Fruit fly (Drosophila melanogaster) whole organism, wandering third instar larva: ENCODE measurements around the gene Lnk.

Experiments used
- Abd-B ChIP-seq: fragments of >200 bp; optimal IDR thresholded peaks from 2 replicates; lab custom pipeline; 2017; ENCODE audit warnings: missing biosample characterization, missing genetic modification characterization
- CG32264 ChIP-seq: fragments of 200-800 bp; sonication (Bioruptor generic); optimal IDR thresholded peaks from 2 replicates; lab custom pipeline; 2016; ENCODE audit warnings: missing biosample characterization, missing genetic modification characterization
- CG9705 ChIP-seq: fragments of 200-800 bp; sonication (Bioruptor generic); optimal IDR thresholded peaks from 2 replicates; lab custom pipeline; 2018; ENCODE audit warnings: missing biosample characterization, mild to moderate bottlenecking, missing genetic modification characterization
- Dfd ChIP-seq: fragments of >200 bp; optimal IDR thresholded peaks from 2 replicates; lab custom pipeline; 2017; ENCODE audit warnings: missing biosample characterization, missing genetic modification characterization
- Dif ChIP-seq: fragments of 200-275, 200-300 bp; sonication (Bioruptor generic); optimal IDR thresholded peaks from 2 replicates; lab custom pipeline; 2018; ENCODE audit warnings: missing biosample characterization, missing genetic modification characterization; ENCODE audit not compliant: partially characterized antibody
- GATAd ChIP-seq: sonication (Bioruptor generic); optimal IDR thresholded peaks from 2 replicates; lab custom pipeline; 2016; ENCODE audit warnings: missing biosample characterization, missing genetic modification characterization
- HLH106 ChIP-seq: fragments of 200-800 bp; optimal IDR thresholded peaks from 3 replicates; lab custom pipeline; 2019; ENCODE audit warnings: missing biosample characterization, mild to moderate bottlenecking, missing genetic modification characterization, moderate library complexity
- Hnf4 ChIP-seq: fragments of 200-800 bp; sonication (Bioruptor generic); optimal IDR thresholded peaks from 2 replicates; lab custom pipeline; 2016; ENCODE audit warnings: missing biosample characterization, mild to moderate bottlenecking, missing genetic modification characterization
- Hr78 ChIP-seq: fragments of >200 bp; optimal IDR thresholded peaks from 2 replicates; lab custom pipeline; 2017; ENCODE audit warnings: missing biosample characterization, missing genetic modification characterization
- Hr83 ChIP-seq: fragments of 200-300 bp; sonication (Bioruptor generic); optimal IDR thresholded peaks from 2 replicates; lab custom pipeline; 2016; ENCODE audit warnings: missing biosample characterization, mild to moderate bottlenecking, missing genetic modification characterization, moderate library complexity; ENCODE audit not compliant: poor library complexity, severe bottlenecking
- Jra ChIP-seq: sonication (Bioruptor generic); optimal IDR thresholded peaks from 2 replicates; lab custom pipeline; 2016; ENCODE audit warnings: missing biosample characterization, missing genetic modification characterization
- Mio ChIP-seq: sonication (Bioruptor generic); optimal IDR thresholded peaks from 2 replicates; lab custom pipeline; 2016; ENCODE audit warnings: missing biosample characterization, missing genetic modification characterization
- N ChIP-seq: fragments of >200 bp; optimal IDR thresholded peaks from 2 replicates; lab custom pipeline; 2018; ENCODE audit warnings: missing biosample characterization, missing external identifiers, missing genetic modification characterization
- OdsH ChIP-seq: fragments of 200-800 bp; sonication (Bioruptor generic); optimal IDR thresholded peaks from 2 replicates; lab custom pipeline; 2016; ENCODE audit warnings: missing biosample characterization, mild to moderate bottlenecking, missing genetic modification characterization
- Rel ChIP-seq, 2 experiments: fragments of 200-800 bp; sonication (Bioruptor generic) in 1 of 2; optimal IDR thresholded peaks; 2 replicates in 1 of 2; 3 replicates in 1 of 2; lab custom pipeline; 2016 to 2019; ENCODE audit warnings: mild to moderate bottlenecking in 2 of 2, missing biosample characterization in 2 of 2, missing genetic modification characterization in 2 of 2, moderate library complexity in 1 of 2
- Sp1 ChIP-seq: fragments of 200-800 bp; sonication (Bioruptor generic); optimal IDR thresholded peaks from 3 replicates; lab custom pipeline; 2019; ENCODE audit warnings: missing biosample characterization, mild to moderate bottlenecking, missing genetic modification characterization, moderate library complexity
- Vsx2 ChIP-seq: fragments of 200-300, 225-300 bp; sonication (Bioruptor generic); optimal IDR thresholded peaks from 2 replicates; lab custom pipeline; 2018; ENCODE audit warnings: missing biosample characterization, missing genetic modification characterization; ENCODE audit not compliant: partially characterized antibody
- br ChIP-seq: fragments of 200-800 bp; sonication (Bioruptor generic); optimal IDR thresholded peaks from 2 replicates; lab custom pipeline; 2016; ENCODE audit warnings: missing biosample characterization, missing genetic modification characterization
- brk ChIP-seq: fragments of 200-800 bp; sonication (Bioruptor generic); optimal IDR thresholded peaks from 2 replicates; lab custom pipeline; 2016; ENCODE audit warnings: missing biosample characterization, mild to moderate bottlenecking, missing genetic modification characterization
- dl ChIP-seq, 2 experiments: fragments of 175-275, 200-275 bp in 1 of 2; fragments of 200-275 bp in 1 of 2; sonication (Bioruptor generic); optimal IDR thresholded peaks; lab custom pipeline; 2018; ENCODE audit warnings: mild to moderate bottlenecking in 2 of 2, missing biosample characterization in 2 of 2, missing genetic modification characterization in 2 of 2, moderate library complexity in 2 of 2; ENCODE audit not compliant: partially characterized antibody in 2 of 2, insufficient read depth in 1 of 2
- dsf ChIP-seq: sonication (Bioruptor generic); optimal IDR thresholded peaks from 2 replicates; lab custom pipeline; 2016; ENCODE audit warnings: missing biosample characterization, missing genetic modification characterization, borderline replicate concordance
- ey ChIP-seq: fragments of 200-800 bp; sonication (Bioruptor generic); optimal IDR thresholded peaks from 2 replicates; lab custom pipeline; 2016; ENCODE audit warnings: missing biosample characterization, missing genetic modification characterization
- foxo ChIP-seq, 2 experiments: fragments of 200-800 bp; sonication (Bioruptor generic); optimal IDR thresholded peaks; 2 replicates in 1 of 2; 3 replicates in 1 of 2; lab custom pipeline; 2016 to 2017; ENCODE audit warnings: missing biosample characterization in 2 of 2, missing genetic modification characterization in 2 of 2
- fru ChIP-seq: fragments of 200-800 bp; sonication (Bioruptor generic); optimal IDR thresholded peaks from 3 replicates; lab custom pipeline; 2016; ENCODE audit warnings: missing biosample characterization, mild to moderate bottlenecking, missing genetic modification characterization
- h ChIP-seq: fragments of 200-800 bp; sonication (Bioruptor generic); optimal IDR thresholded peaks from 3 replicates; lab custom pipeline; 2016; ENCODE audit warnings: missing biosample characterization, mild to moderate bottlenecking, missing genetic modification characterization
- jim ChIP-seq: fragments of 175-275, 200-325 bp; sonication (Bioruptor generic); optimal IDR thresholded peaks from 2 replicates; lab custom pipeline; 2016; ENCODE audit warnings: missing biosample characterization, mild to moderate bottlenecking, missing genetic modification characterization
- lola ChIP-seq: fragments of >200 bp; optimal IDR thresholded peaks from 2 replicates; lab custom pipeline; 2017; ENCODE audit warnings: missing biosample characterization, missing genetic modification characterization
- pan ChIP-seq: fragments of >200 bp; optimal IDR thresholded peaks from 2 replicates; lab custom pipeline; 2017
- psq ChIP-seq: fragments of 200-800 bp; sonication (Bioruptor generic); optimal IDR thresholded peaks from 3 replicates; lab custom pipeline; 2017; ENCODE audit warnings: missing biosample characterization, mild to moderate bottlenecking, missing genetic modification characterization, moderate library complexity
- rgr ChIP-seq: fragments of 200-800 bp; sonication (Bioruptor generic); optimal IDR thresholded peaks from 3 replicates; lab custom pipeline; 2016; ENCODE audit warnings: missing biosample characterization, mild to moderate bottlenecking, missing genetic modification characterization
- sage ChIP-seq: fragments of 200-800 bp; sonication (Bioruptor generic); optimal IDR thresholded peaks from 2 replicates; lab custom pipeline; 2016; ENCODE audit warnings: missing biosample characterization, mild to moderate bottlenecking, missing genetic modification characterization
- tai ChIP-seq: sonication (Bioruptor generic); optimal IDR thresholded peaks from 2 replicates; lab custom pipeline; 2016; ENCODE audit warnings: missing biosample characterization, missing genetic modification characterization
- usp ChIP-seq: fragments of >200 bp; optimal IDR thresholded peaks from 2 replicates; lab custom pipeline; 2017; ENCODE audit warnings: missing biosample characterization, missing genetic modification characterization

The Lnk gene

dm6 chr3R:25885136-25885535, 3.2 kb upstream of the Lnk start:
- TF ChIP-seq rgr: peak; percentile 63
- TF ChIP-seq dl (GFP tag; optimal IDR thresholded peaks at IDR 0.05; lab: Kevin White, UChicago; ENCODE audit: insufficient read depth in 1 of 2, partially characterized antibody in 2 of 2): no peak
- peak; percentile 40 for TF ChIP-seq Sp1
- no peak for TF ChIP-seq Hr78 (GFP tag; lab: Kevin White, UChicago)
- TF ChIP-seq Abd-B (GFP tag; lab: Kevin White, UChicago): no peak
- peak; percentile 46 for TF ChIP-seq br (GFP tag; lab: Kevin White, UChicago)
- no peak for TF ChIP-seq brk (GFP tag; lab: Kevin White, UChicago)
- peak; percentile 38 for TF ChIP-seq h (GFP tag; lab: Kevin White, UChicago)
- no peak for TF ChIP-seq Dfd (GFP tag; lab: Kevin White, UChicago)
- no peak for TF ChIP-seq Dif (GFP tag; lab: Kevin White, UChicago)
- peak; percentile 20 for TF ChIP-seq psq
- TF ChIP-seq Mio (GFP tag; lab: Kevin White, UChicago): no peak
- TF ChIP-seq Rel (GFP tag; optimal IDR thresholded peaks at IDR 0.05; lab: Kevin White, UChicago): no peak
- TF ChIP-seq Rel (tag; optimal IDR thresholded peaks at IDR 0.05; lab: Kevin White, UChicago): no peak
- peak; percentile 0 for TF ChIP-seq ey
- TF ChIP-seq foxo (GFP tag; optimal IDR thresholded peaks at IDR 0.05; lab: Kevin White, UChicago): peak in 1 of 2 experiments; percentile 23
- no peak for TF ChIP-seq GATAd (GFP tag; lab: Kevin White, UChicago)
- no peak for TF ChIP-seq usp (GFP tag; lab: Kevin White, UChicago)
- no peak for TF ChIP-seq fru (GFP tag; lab: Kevin White, UChicago)
- TF ChIP-seq OdsH (GFP tag; lab: Kevin White, UChicago): peak; percentile 51
- TF ChIP-seq dsf (GFP tag; lab: Kevin White, UChicago): no peak
- no peak for TF ChIP-seq Jra (GFP tag; lab: Kevin White, UChicago)
- peak; percentile 1 for TF ChIP-seq CG9705 (GFP tag; lab: Kevin White, UChicago)

DNA sequence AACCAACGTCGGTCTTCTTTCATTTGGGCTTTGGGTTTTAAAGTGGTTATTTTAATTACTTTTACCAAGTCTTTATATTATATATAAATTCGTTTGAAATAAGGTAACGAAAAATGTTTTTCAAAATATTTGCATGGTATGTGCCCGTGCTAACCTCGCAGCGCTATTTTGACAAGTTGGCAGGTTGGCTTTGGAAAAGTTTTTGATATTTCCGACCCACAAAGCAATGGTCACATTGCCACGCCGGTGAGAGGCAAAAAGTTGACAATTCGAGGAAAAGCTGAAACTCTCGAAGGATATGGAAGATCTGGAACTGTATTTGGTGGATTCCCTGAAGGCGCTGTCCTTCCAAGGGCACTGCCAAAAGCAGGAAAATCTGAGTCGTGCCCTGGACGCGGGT, 4.9 kb downstream of the Lnk start, which contains the start of gene CG5913:
CG5913 (plus strand) TSS at position 224 of the 400 bp plus-strand sequence.
- TF ChIP-seq Abd-B (GFP tag; lab: Kevin White, UChicago) (no peak), dl (GFP tag; optimal IDR thresholded peaks at IDR 0.05; lab: Kevin White, UChicago; ENCODE audit: insufficient read depth in 1 of 2, partially characterized antibody in 2 of 2) (no peak), Mio (GFP tag; lab: Kevin White, UChicago) (no peak), N (GFP tag; lab: Kevin White, UChicago) (no peak), brk (GFP tag; lab: Kevin White, UChicago) (no peak), tai (GFP tag; lab: Kevin White, UChicago) (no peak), Vsx2 (GFP tag; lab: Kevin White, UChicago) (no peak), dsf (GFP tag; lab: Kevin White, UChicago) (no peak), jim (GFP tag; lab: Kevin White, UChicago) (no peak), fru (GFP tag; lab: Kevin White, UChicago) (no peak), pan (lab: Kevin White, UChicago) (no peak), usp (GFP tag; lab: Kevin White, UChicago) (no peak)

- TF ChIP-seq HLH106 (tag; lab: Kevin White, UChicago): no peak
- TF ChIP-seq OdsH (GFP tag; lab: Kevin White, UChicago): no peak
- TF ChIP-seq Hr83 (GFP tag; lab: Kevin White, UChicago): no peak
- TF ChIP-seq pan (lab: Kevin White, UChicago): no peak
- TF ChIP-seq Hnf4 (GFP tag; lab: Kevin White, UChicago): no peak
- TF ChIP-seq Hr78 (GFP tag; lab: Kevin White, UChicago): no peak
- TF ChIP-seq Rel (GFP tag; optimal IDR thresholded peaks at IDR 0.05; lab: Kevin White, UChicago): no peak
- TF ChIP-seq Rel (tag; optimal IDR thresholded peaks at IDR 0.05; lab: Kevin White, UChicago): no peak
- TF ChIP-seq sage (GFP tag; lab: Kevin White, UChicago): no peak
- no peak for TF ChIP-seq Abd-B (GFP tag; lab: Kevin White, UChicago)
- no peak for TF ChIP-seq jim (GFP tag; lab: Kevin White, UChicago)
- TF ChIP-seq GATAd (GFP tag; lab: Kevin White, UChicago): no peak
- TF ChIP-seq lola (GFP tag; lab: Kevin White, UChicago): no peak
- TF ChIP-seq foxo (GFP tag; optimal IDR thresholded peaks at IDR 0.05; lab: Kevin White, UChicago): no peak
- TF ChIP-seq brk (GFP tag; lab: Kevin White, UChicago): no peak
- no peak for TF ChIP-seq usp (GFP tag; lab: Kevin White, UChicago)
- TF ChIP-seq Jra (GFP tag; lab: Kevin White, UChicago): no peak
- no peak for TF ChIP-seq CG9705 (GFP tag; lab: Kevin White, UChicago)
- TF ChIP-seq Mio (GFP tag; lab: Kevin White, UChicago): no peak
- TF ChIP-seq CG32264 (GFP tag; lab: Kevin White, UChicago): no peak
Observed at dm6 chr3R:25895522-25895921, 7.2 kb downstream of the Lnk start, which contains the start of gene Sodq. Sodq (plus strand) TSS chr3R:25895822.
